Fruit fly (Drosophila melanogaster) S2 (cell line): Measurements from ENCODE around the gene CG32436.

Experiments
- CG8478 ChIP-seq: fragments of >200 bp; optimal IDR thresholded peaks from 2 replicates; lab custom pipeline; 2018
- CTCF ChIP-seq, 2 experiments: fragments of >200 bp; optimal IDR thresholded peaks; 2 replicates each; lab custom pipeline; 2018

Gene CG32436

DNA sequence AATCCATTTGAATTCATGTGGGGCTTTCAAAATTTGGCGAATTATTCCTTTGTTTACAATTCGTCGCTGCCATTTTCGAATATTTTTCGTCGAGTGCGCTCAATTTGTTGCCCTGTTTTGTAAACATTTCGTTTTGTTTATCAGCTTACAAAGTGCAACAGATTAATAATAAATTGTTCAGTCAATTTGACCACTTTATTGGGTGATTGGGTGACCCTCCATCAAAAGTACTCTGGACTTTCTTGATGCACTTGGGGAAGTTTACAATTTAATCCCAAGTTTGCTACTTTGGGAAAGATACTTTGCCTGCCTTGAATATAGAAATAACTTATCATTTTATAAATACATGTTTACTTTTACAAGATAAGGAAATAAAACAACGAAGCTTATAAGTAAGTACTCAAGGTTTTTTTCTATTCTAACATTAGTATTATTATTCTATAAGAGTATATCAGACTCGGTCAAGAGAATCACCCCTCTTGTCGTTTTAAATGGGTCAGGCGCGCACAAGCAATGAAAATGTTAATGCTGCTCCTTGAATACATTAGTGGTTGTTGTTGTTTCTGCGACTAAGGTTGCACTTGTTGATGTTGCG, 36.8 kb downstream of the CG32436 start:
- no peak for TF ChIP-seq CTCF (optimal IDR thresholded peaks at IDR 0.05; lab: Kevin White, UChicago)
- TF ChIP-seq CG8478 (lab: Kevin White, UChicago) = no peak

DNA sequence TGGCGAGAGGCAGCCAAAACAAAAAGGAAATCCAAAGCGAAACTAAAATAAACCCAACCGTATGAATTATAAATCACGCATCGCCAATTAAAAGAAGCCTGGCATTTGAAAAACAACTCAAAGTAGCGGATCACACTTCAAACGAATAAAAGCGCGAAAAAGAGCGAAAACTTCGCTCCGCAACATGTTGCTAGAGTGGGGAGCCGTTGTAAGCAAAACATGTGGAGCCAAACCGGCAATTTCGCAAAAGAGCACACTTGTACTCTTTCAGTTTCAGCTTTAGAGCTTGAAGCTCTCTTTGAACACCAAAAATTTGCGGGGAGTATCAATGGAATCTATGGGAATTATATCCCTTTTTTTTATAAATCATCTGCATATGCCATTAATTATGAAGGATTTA, 37.9 kb downstream of the CG32436 start:
- TF ChIP-seq CG8478 (lab: Kevin White, UChicago) (no peak), CTCF (optimal IDR thresholded peaks at IDR 0.05; lab: Kevin White, UChicago) (no peak)

DNA sequence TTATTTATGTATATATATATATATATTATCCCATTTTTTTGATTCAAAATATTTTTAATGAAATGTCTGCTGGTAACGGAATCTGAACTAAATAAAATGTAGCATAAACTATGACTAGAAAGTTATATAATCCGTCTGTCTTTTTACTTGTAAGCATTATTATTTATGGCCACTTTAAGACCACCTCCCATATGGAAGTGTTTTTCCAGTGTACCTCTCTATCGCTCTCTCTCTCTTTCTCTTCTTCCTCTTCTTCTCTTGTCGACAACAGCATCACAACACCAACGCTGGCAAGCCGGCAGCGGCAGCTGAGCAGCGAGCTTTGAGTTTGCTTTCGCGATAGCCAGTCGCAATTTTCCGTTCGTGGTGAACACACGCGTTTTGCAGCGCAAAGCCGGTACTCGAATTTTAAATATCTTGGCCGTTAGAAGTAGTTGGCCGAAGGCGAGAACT, 38.4 kb downstream of the CG32436 start, which contains the start of gene rgn:
Gene rgn (plus strand): TSS at position 344 of the 453 bp plus-strand sequence.
- TF ChIP-seq CTCF (optimal IDR thresholded peaks at IDR 0.05; lab: Kevin White, UChicago) = no peak
- TF ChIP-seq CG8478 (lab: Kevin White, UChicago) = no peak

DNA sequence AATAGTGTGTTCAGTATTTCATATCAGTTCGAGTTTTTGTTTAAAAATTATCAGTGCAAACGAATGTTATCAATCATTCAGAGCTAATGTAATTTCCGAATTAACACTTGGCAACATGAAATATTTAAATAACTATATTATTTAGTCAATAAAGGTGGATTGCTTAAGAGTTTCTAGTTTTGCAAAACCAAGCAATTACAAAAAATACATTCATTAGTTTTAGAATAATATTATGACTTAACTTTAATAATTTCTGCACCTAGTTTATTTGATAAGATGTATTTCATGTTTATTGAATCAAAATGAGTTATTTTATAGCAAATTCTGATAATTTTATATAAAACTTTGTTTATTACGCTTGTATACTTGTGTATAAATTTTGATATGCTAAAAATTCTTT, 39.6 kb downstream of the CG32436 start:
- TF ChIP-seq CTCF (optimal IDR thresholded peaks at IDR 0.05; lab: Kevin White, UChicago) = no peak
- no peak for TF ChIP-seq CG8478 (lab: Kevin White, UChicago)

DNA sequence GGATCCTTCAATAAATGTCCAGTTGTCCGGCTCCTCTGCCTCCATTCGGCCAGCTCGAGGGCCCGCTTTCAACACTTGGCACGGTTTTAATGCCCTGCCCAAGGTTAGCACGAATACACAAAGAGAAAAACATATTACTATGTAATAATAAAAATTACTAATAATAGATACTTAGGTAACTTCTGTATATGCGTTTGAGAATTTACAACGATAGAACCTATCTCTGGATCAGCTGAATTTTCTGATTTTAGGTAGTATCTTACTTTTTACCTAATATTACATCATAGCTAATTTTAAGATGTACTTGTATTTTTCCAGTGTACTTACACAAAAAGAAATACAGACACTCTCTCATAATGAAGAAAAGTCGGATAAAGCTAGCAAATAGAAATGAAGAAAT, 41.9 kb downstream of the CG32436 start:
- TF ChIP-seq CTCF (optimal IDR thresholded peaks at IDR 0.05; lab: Kevin White, UChicago) (no peak), CG8478 (lab: Kevin White, UChicago) (no peak)

DNA sequence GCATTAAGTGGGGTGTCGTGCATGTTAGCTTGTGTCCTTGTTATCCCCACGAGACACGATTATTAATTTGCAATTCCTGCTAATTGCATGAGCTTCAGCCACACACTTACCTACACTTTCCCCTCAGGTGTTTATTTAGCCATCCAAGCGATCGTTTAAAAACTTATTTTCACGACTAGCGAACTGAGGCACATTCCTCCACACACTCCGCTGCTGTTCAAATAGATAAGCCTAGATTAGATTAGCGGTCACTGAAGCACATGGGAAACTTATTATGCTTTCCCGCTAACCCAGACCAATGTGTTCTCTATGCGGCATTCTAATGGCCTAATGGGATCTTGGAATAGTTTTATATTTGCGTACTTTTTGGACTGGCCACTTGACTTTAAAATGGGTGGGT, 43.1 kb downstream of the CG32436 start:
- TF ChIP-seq CG8478 (lab: Kevin White, UChicago) (no peak), CTCF (optimal IDR thresholded peaks at IDR 0.05; lab: Kevin White, UChicago) (no peak)

DNA sequence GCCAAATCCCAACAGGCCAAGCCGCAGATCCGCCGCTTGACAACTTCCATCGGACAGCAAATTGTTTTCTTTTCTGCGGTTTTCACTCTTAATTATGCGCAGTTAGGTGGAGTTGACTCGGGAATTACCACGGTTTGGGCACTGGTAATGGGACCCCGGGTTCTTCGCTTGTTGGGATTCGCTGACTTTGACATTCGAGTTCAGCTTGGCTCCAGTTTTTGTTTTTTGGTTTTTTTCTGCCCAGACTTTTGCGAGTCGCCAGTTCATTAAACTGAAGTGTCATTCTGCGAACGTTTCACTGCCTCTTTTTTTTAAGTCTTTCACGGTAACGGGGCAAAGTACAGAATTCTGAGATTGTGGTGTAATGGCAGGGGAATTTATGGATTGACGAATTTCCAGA, 45.0 kb downstream of the CG32436 start:
- no peak for TF ChIP-seq CTCF (optimal IDR thresholded peaks at IDR 0.05; lab: Kevin White, UChicago)
- TF ChIP-seq CG8478 (lab: Kevin White, UChicago) = no peak

DNA sequence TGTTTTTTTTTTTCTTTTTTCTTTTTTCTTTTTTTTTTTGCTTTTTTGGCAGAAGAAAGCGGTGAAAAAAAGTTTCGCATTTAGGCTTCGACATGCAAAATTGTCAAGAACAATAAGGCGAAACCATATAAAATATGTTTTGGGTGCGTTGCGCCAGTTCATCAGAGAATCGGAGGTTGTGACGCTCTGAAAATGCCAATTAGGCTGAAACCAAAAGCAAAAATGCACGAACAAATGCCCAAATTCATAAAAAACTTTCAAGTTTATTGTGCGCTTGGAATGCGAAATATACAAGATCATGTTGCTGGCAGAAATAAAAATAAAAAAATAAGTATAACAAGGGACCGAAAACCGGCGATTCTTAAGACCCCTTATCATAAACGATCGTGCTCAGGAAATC, 45.9 kb downstream of the CG32436 start:
- TF ChIP-seq CTCF (optimal IDR thresholded peaks at IDR 0.05; lab: Kevin White, UChicago) = no peak
- no peak for TF ChIP-seq CG8478 (lab: Kevin White, UChicago)

DNA sequence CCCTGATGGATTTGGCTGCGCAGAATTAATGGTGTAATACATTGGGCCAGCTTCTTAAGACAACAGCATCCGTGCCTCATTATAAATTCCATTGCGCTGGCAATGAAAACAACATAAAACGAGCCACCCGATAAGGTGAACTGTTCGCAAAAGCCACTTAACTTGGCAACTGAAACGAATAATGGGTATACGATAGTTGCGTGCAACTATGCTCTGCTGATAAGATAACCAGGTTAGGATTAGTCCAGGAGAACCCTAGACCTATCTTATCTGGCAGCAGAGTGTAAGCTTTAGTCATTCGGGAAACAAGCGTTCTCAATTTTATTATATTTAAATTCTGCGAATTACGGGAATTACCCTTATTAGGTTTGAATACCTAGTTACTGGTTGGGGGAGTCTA, 46.6 kb downstream of the CG32436 start:
- TF ChIP-seq CG8478 (lab: Kevin White, UChicago) (no peak), CTCF (optimal IDR thresholded peaks at IDR 0.05; lab: Kevin White, UChicago) (no peak)

DNA sequence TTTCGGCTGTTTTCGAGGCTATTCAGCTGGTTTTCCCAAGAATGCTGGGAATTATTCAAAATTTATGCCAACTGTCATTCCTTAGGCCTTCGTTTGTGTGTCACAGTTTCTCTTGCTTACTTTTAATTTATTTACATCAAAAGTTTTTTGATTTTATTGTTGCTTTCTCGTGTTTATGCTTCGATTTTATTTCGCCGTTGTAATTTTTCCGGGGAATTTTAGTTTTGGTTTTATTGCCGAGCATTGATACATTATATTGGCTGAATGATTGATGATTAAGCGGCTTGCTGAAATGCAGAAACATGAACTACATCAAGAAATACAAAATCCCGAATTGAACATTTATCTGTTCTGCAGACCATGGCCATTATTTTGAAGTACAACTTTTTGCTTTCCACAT, 54.3 kb downstream of the CG32436 start:
- TF ChIP-seq CTCF (optimal IDR thresholded peaks at IDR 0.05; lab: Kevin White, UChicago) (no peak), CG8478 (lab: Kevin White, UChicago) (no peak)

DNA sequence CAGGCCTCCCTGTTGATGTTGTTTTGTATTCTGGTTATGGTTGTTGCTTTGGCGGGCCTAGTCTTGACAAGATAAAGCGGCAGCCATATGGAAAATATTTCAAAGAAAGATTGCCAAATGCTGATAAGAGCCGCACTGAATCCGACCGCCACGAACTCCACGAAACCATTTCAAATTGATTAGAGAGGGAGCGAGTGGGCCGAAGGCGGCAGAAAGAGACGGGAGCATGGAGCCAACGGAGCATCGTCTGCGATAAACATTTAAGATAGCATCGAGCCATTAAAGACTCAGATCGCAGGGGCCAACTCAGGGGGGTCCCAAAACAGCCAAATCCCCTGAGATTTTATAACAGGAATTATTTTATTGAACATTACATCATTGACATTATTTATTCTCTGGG, 56.4 kb downstream of the CG32436 start:
- TF ChIP-seq CG8478 (lab: Kevin White, UChicago) (no peak), CTCF (optimal IDR thresholded peaks at IDR 0.05; lab: Kevin White, UChicago) (no peak)

DNA sequence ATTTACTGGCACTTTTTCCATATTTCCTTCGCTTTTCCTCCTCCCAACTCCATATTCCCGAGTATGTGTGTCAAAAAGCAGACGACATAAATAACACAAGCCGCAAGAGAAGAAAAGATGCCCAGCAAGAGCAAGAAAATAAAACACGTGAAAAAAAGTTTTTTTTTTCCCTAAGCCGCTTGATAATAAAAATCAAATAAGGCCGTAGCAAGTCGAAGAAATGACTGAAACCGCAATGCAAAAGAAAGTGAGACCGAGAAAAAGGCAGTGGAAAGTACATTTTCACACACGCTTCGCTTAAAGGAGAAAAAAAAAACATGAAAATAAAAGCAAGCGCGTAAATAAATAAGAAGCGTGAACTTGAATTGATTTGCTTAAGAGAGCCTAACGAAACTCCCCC, 58.7 kb downstream of the CG32436 start:
- TF ChIP-seq CTCF (optimal IDR thresholded peaks at IDR 0.05; lab: Kevin White, UChicago) (no peak), CG8478 (lab: Kevin White, UChicago) (no peak)
